Fruit fly (Drosophila melanogaster): ENCODE data around the gene fz2.

fz2 gene

dm6 chr3L:19179138-19179782, 55.9 kb downstream of the fz2 start (continued):
- no peak for TF ChIP-seq Dip2 (GFP tag; IDR thresholded peaks at IDR 0.05)
- no peak for TF ChIP-seq CG11093 (GFP tag; IDR thresholded peaks at IDR 0.05)
- peak; percentile 3 for TF ChIP-seq CG30403 (GFP tag; optimal IDR thresholded peaks at IDR 0.05)
- no peak for TF ChIP-seq CG3281 (GFP tag; optimal IDR thresholded peaks at IDR 0.05)
- no peak for TF ChIP-seq CG31365 (tag; optimal IDR thresholded peaks at IDR 0.05)
- TF ChIP-seq CG7928 (GFP tag; optimal IDR thresholded peaks at IDR 0.05), result no peak
- no peak for TF ChIP-seq CG6254 (GFP tag; optimal IDR thresholded peaks at IDR 0.05)
- no peak for TF ChIP-seq hth (optimal IDR thresholded peaks at IDR 0.05)
- no peak for TF ChIP-seq CG17612 (GFP tag; IDR thresholded peaks at IDR 0.05)
- no peak for TF ChIP-seq tx (GFP tag; optimal IDR thresholded peaks at IDR 0.05)
- no peak for TF ChIP-seq Oaz (GFP tag; IDR thresholded peaks at IDR 0.05)
- TF ChIP-seq MTF-1 (GFP tag; optimal IDR thresholded peaks at IDR 0.05; ENCODE audit: borderline replicate concordance), result no peak
- no peak for TF ChIP-seq bigmax (GFP tag; optimal IDR thresholded peaks at IDR 0.05)
- no peak for TF ChIP-seq pfk (GFP tag; optimal IDR thresholded peaks at IDR 0.05)
- peak; percentile 29 for TF ChIP-seq nmo (GFP tag; optimal IDR thresholded peaks at IDR 0.05)
- no peak for TF ChIP-seq Ets65A (GFP tag)
- TF ChIP-seq hb (GFP tag; IDR thresholded peaks at IDR 0.05; ENCODE audit: partially characterized antibody), result no peak
- TF ChIP-seq CG5245 (GFP tag; optimal IDR thresholded peaks at IDR 0.05), result no peak
- no peak for TF ChIP-seq nau (GFP tag; optimal IDR thresholded peaks at IDR 0.05)
- TF ChIP-seq caup (GFP tag; optimal IDR thresholded peaks at IDR 0.05; ENCODE audit: severe bottlenecking), result no peak
- TF ChIP-seq bsh (GFP tag; optimal IDR thresholded peaks at IDR 0.05), result no peak
- TF ChIP-seq CG7745 (tag; optimal IDR thresholded peaks at IDR 0.05), result no peak
- no peak for TF ChIP-seq fu2 (GFP tag; optimal IDR thresholded peaks at IDR 0.05)
- TF ChIP-seq CG3407 (GFP tag; optimal IDR thresholded peaks at IDR 0.05), result no peak
- no peak for TF ChIP-seq CG1647 (GFP tag; optimal IDR thresholded peaks at IDR 0.05)
- no peak for TF ChIP-seq CG32767 (GFP tag; IDR thresholded peaks at IDR 0.05)
- no peak for TF ChIP-seq bowl (GFP tag; IDR thresholded peaks at IDR 0.05)
- no peak for TF ChIP-seq CG32532 (GFP tag; IDR thresholded peaks at IDR 0.05)
- no peak for TF ChIP-seq mirr (GFP tag; optimal IDR thresholded peaks at IDR 0.05)
- no peak for TF ChIP-seq fru (optimal IDR thresholded peaks at IDR 0.05)
- no peak for TF ChIP-seq Atf-2 (GFP tag; optimal IDR thresholded peaks at IDR 0.05)
- TF ChIP-seq ttk (GFP tag; IDR thresholded peaks at IDR 0.05), result no peak
- TF ChIP-seq so (GFP tag; IDR thresholded peaks at IDR 0.05), result no peak
- peak; percentile 72 for TF ChIP-seq CG10979 (tag; optimal IDR thresholded peaks at IDR 0.05)
- TF ChIP-seq Hmx (GFP tag; optimal IDR thresholded peaks at IDR 0.05), result no peak
- no peak for TF ChIP-seq tio (GFP tag; optimal IDR thresholded peaks at IDR 0.05)
- peak; percentile 66 for TF ChIP-seq Xrp1 (GFP tag; IDR thresholded peaks at IDR 0.05)
- no peak for TF ChIP-seq Ravus (GFP tag; IDR thresholded peaks at IDR 0.05)
- TF ChIP-seq CG1792 (GFP tag; optimal IDR thresholded peaks at IDR 0.05), result no peak
- TF ChIP-seq oc (tag; optimal IDR thresholded peaks at IDR 0.05), result no peak
- TF ChIP-seq tll (GFP tag; optimal IDR thresholded peaks at IDR 0.05), result peak in 1 of 2 experiments; percentile 64
- TF ChIP-seq CG12391 (tag; optimal IDR thresholded peaks at IDR 0.05), result peak; percentile 45
- TF ChIP-seq cg (GFP tag; optimal IDR thresholded peaks at IDR 0.05), result no peak
- TF ChIP-seq sug (tag; optimal IDR thresholded peaks at IDR 0.05), result no peak
- no peak for TF ChIP-seq CG4424 (GFP tag; optimal IDR thresholded peaks at IDR 0.05)
- no peak for TF ChIP-seq mld (GFP tag; IDR thresholded peaks at IDR 0.05; ENCODE audit: partially characterized antibody)
- TF ChIP-seq CG8478 (optimal IDR thresholded peaks at IDR 0.05), result no peak
- peak; percentile 22; the same call in 1 of the 2 replicates for TF ChIP-seq aop (GFP tag; IDR thresholded peaks at IDR 0.05)
- no peak for TF ChIP-seq scrt (GFP tag; optimal IDR thresholded peaks at IDR 0.05)
- TF ChIP-seq CG2202 (tag; optimal IDR thresholded peaks at IDR 0.05), result no peak
- no peak for TF ChIP-seq Blimp-1 (GFP tag; optimal IDR thresholded peaks at IDR 0.05)
